Fruit fly (Drosophila melanogaster) whole organism, embryonic: ENCODE measurements around the gene Sema5c.

Experiments used
- Atf-2 ChIP-seq: fragments of 200-800 bp; sonication (Bioruptor generic); optimal IDR thresholded peaks from 2 replicates; lab custom pipeline; 2016; ENCODE audit warnings: missing biosample characterization, missing genetic modification characterization
- BEAF-32 ChIP-seq: fragments of 200-800 bp; sonication (Bioruptor generic); optimal IDR thresholded peaks from 3 replicates; lab custom pipeline; 2017; ENCODE audit warnings: missing biosample characterization, missing genetic modification characterization, mild to moderate bottlenecking, moderate library complexity, missing genetic modification reagents
- Bgb ChIP-seq: fragments of 200-800 bp; sonication (Bioruptor generic); IDR thresholded peaks from 2 replicates; pipeline ENCODE4 v1.3.6; 2022; ENCODE audit warnings: missing biosample characterization, missing genetic modification characterization; ENCODE audit not compliant: partially characterized antibody
- C15 ChIP-seq: fragments of 200-800 bp; sonication (Bioruptor generic); IDR thresholded peaks from 3 replicates; pipeline ENCODE4 v1.3.6; 2022; ENCODE audit warnings: missing biosample characterization, missing genetic modification characterization
- CG10209 ChIP-seq: fragments of 200-800 bp; sonication (Bioruptor generic); optimal IDR thresholded peaks from 3 replicates; lab custom pipeline; 2017; ENCODE audit warnings: missing biosample characterization, mild to moderate bottlenecking, missing genetic modification characterization, missing genetic modification reagents
- CG10267 ChIP-seq: fragments of 200-800 bp; sonication (Bioruptor generic); optimal IDR thresholded peaks from 2 replicates; lab custom pipeline; 2018; ENCODE audit warnings: missing biosample characterization, mild to moderate bottlenecking, missing genetic modification characterization, moderate library complexity
- CG10979 ChIP-seq: fragments of 200-800 bp; sonication (Bioruptor generic); optimal IDR thresholded peaks from 2 replicates; lab custom pipeline; 2018; ENCODE audit warnings: missing biosample characterization, mild to moderate bottlenecking, missing genetic modification characterization, moderate library complexity
- CG11093 ChIP-seq: fragments of 200-800 bp; sonication (Bioruptor generic); IDR thresholded peaks from 3 replicates; pipeline ENCODE4 v1.3.6; 2022; ENCODE audit warnings: missing biosample characterization, missing genetic modification characterization
- CG12236 ChIP-seq: fragments of 200-800 bp; sonication (Bioruptor generic); optimal IDR thresholded peaks from 2 replicates; lab custom pipeline; 2016; ENCODE audit warnings: missing biosample characterization, missing genetic modification characterization
- CG12659 ChIP-seq: fragments of 200-800 bp; sonication (Bioruptor generic); optimal IDR thresholded peaks from 3 replicates; lab custom pipeline; 2017; ENCODE audit warnings: mild to moderate bottlenecking, missing biosample characterization, missing genetic modification reagents, missing genetic modification characterization
- CG15073 ChIP-seq: fragments of 200-800 bp; sonication (Bioruptor generic); optimal IDR thresholded peaks from 2 replicates; lab custom pipeline; 2016; ENCODE audit warnings: missing biosample characterization, missing genetic modification characterization
- CG31365 ChIP-seq: fragments of 200-800 bp; sonication (Bioruptor generic); optimal IDR thresholded peaks from 2 replicates; lab custom pipeline; 2018; ENCODE audit warnings: missing biosample characterization, mild to moderate bottlenecking, missing genetic modification characterization
- CG33213 ChIP-seq: fragments of 200-800 bp; sonication (Bioruptor generic); optimal IDR thresholded peaks from 3 replicates; lab custom pipeline; 2016; ENCODE audit warnings: missing biosample characterization, missing genetic modification characterization
- CG4328 ChIP-seq: fragments of 200-800 bp; sonication (Bioruptor generic); optimal IDR thresholded peaks from 3 replicates; lab custom pipeline; 2017; ENCODE audit warnings: missing biosample characterization, missing genetic modification reagents, missing genetic modification characterization
- CG4424 ChIP-seq: fragments of 200-800 bp; sonication (Bioruptor generic); optimal IDR thresholded peaks from 3 replicates; lab custom pipeline; 2016; ENCODE audit warnings: missing biosample characterization, missing genetic modification characterization
- CG4820 ChIP-seq: fragments of 200-800 bp; sonication (Bioruptor generic); optimal IDR thresholded peaks from 3 replicates; lab custom pipeline; 2016; ENCODE audit warnings: missing biosample characterization, missing genetic modification characterization
- CG5180 ChIP-seq: fragments of 200-800 bp; sonication (Bioruptor generic); optimal IDR thresholded peaks from 3 replicates; lab custom pipeline; 2017; ENCODE audit warnings: missing biosample characterization, missing genetic modification characterization, mild to moderate bottlenecking, moderate library complexity, missing genetic modification reagents
- CG5245 ChIP-seq: fragments of 200-800 bp; sonication (Bioruptor generic); optimal IDR thresholded peaks from 3 replicates; lab custom pipeline; 2016; ENCODE audit warnings: missing biosample characterization, missing genetic modification characterization
- CG8290 ChIP-seq, 3 experiments: fragments of 200-800 bp; sonication (Bioruptor generic); optimal IDR thresholded peaks; 2 replicates each; lab custom pipeline; 2016 to 2019; ENCODE audit warnings: missing biosample characterization in 3 of 3, missing genetic modification characterization in 3 of 3, mild to moderate bottlenecking in 2 of 3, moderate library complexity in 1 of 3
- CG8924 ChIP-seq: fragments of 200-800 bp; optimal IDR thresholded peaks from 3 replicates; lab custom pipeline; 2019; ENCODE audit warnings: missing biosample characterization, mild to moderate bottlenecking, missing genetic modification characterization, moderate library complexity
- D19B ChIP-seq: fragments of 200-800 bp; sonication (Bioruptor generic); optimal IDR thresholded peaks from 2 replicates; lab custom pipeline; 2017; ENCODE audit warnings: missing biosample characterization, mild to moderate bottlenecking, missing genetic modification characterization
- Deaf1 ChIP-seq: fragments of 200-800 bp; optimal IDR thresholded peaks from 3 replicates; lab custom pipeline; 2019; ENCODE audit warnings: missing biosample characterization, mild to moderate bottlenecking, missing genetic modification characterization, moderate library complexity
- Dref ChIP-seq: fragments of 200-800 bp; sonication (Bioruptor generic); IDR thresholded peaks from 2 replicates; pipeline ENCODE4 v1.3.6; 2022; ENCODE audit warnings: missing biosample characterization, missing genetic modification characterization
- Gsc ChIP-seq: fragments of 200-800 bp; sonication (Bioruptor generic); IDR thresholded peaks from 2 replicates; pipeline ENCODE4 v1.3.6; 2022; ENCODE audit warnings: missing biosample characterization, missing genetic modification characterization
- Gug ChIP-seq: fragments of 200-800 bp; sonication (Bioruptor generic); IDR thresholded peaks from 4 replicates; pipeline ENCODE4 v1.3.6; 2022; ENCODE audit warnings: missing biosample characterization, missing genetic modification characterization
- HHEX ChIP-seq: fragments of 200-800 bp; sonication (Bioruptor generic); optimal IDR thresholded peaks from 3 replicates; lab custom pipeline; 2017; ENCODE audit warnings: missing biosample characterization, mild to moderate bottlenecking, missing genetic modification characterization, missing genetic modification reagents
- Hr3 ChIP-seq: fragments of 200-800 bp; sonication (Bioruptor generic); optimal IDR thresholded peaks from 3 replicates; lab custom pipeline; 2016; ENCODE audit warnings: missing biosample characterization, missing genetic modification characterization
- Nf-YB ChIP-seq: fragments of 200-800 bp; sonication (Bioruptor generic); optimal IDR thresholded peaks from 3 replicates; lab custom pipeline; 2019; ENCODE audit warnings: missing biosample characterization, mild to moderate bottlenecking, missing genetic modification characterization, moderate library complexity
- Sox102F ChIP-seq: fragments of 200-800 bp; sonication (Bioruptor generic); optimal IDR thresholded peaks from 2 replicates; lab custom pipeline; 2018; ENCODE audit warnings: missing biosample characterization, mild to moderate bottlenecking, missing genetic modification characterization, moderate library complexity
- abd-A ChIP-seq: fragments of 200-800 bp; sonication (Bioruptor generic); optimal IDR thresholded peaks from 3 replicates; lab custom pipeline; 2019; ENCODE audit warnings: missing biosample characterization, mild to moderate bottlenecking, missing genetic modification characterization, moderate library complexity
- al ChIP-seq: fragments of 200-800 bp; sonication (Bioruptor generic); IDR thresholded peaks from 2 replicates; pipeline ENCODE4 v1.3.6; 2022; ENCODE audit warnings: missing biosample characterization, missing genetic modification characterization
- cg ChIP-seq: fragments of 200-800 bp; sonication (Bioruptor generic); optimal IDR thresholded peaks from 3 replicates; lab custom pipeline; 2019; ENCODE audit warnings: missing biosample characterization, mild to moderate bottlenecking, missing genetic modification characterization, moderate library complexity
- dpn ChIP-seq, 2 experiments: fragments of 200-800 bp; sonication (Bioruptor generic); optimal IDR thresholded peaks; 3 replicates each; lab custom pipeline; 2016; ENCODE audit warnings: missing biosample characterization in 2 of 2, missing genetic modification characterization in 2 of 2
- ems ChIP-seq: fragments of 200-800 bp; sonication (Bioruptor generic); optimal IDR thresholded peaks from 3 replicates; lab custom pipeline; 2016; ENCODE audit warnings: missing biosample characterization, missing genetic modification characterization
- en ChIP-seq: fragments of 200-800 bp; sonication (Bioruptor generic); optimal IDR thresholded peaks from 2 replicates; lab custom pipeline; 2016; ENCODE audit warnings: missing biosample characterization, missing genetic modification characterization
- fd64A ChIP-seq: fragments of 200-800 bp; sonication (Bioruptor generic); optimal IDR thresholded peaks from 3 replicates; lab custom pipeline; 2018; ENCODE audit warnings: missing biosample characterization, mild to moderate bottlenecking, missing genetic modification characterization
- gsb-n ChIP-seq: fragments of 200-800 bp; sonication (Bioruptor generic); optimal IDR thresholded peaks from 3 replicates; lab custom pipeline; 2018; ENCODE audit warnings: missing biosample characterization, mild to moderate bottlenecking, missing genetic modification characterization
- lola ChIP-seq, 3 experiments: fragments of >200 bp in 2 of 3; fragments of 200-800 bp in 1 of 3; sonication (Bioruptor generic) in 1 of 3; optimal IDR thresholded peaks; 2 replicates each; lab custom pipeline; 2017 to 2019; ENCODE audit warnings: missing biosample characterization in 3 of 3, missing genetic modification characterization in 3 of 3, mild to moderate bottlenecking in 1 of 3, moderate library complexity in 1 of 3
- nerfin-2 ChIP-seq: fragments of 200-800 bp; sonication (Bioruptor generic); IDR thresholded peaks from 2 replicates; pipeline ENCODE4 v1.3.6; 2022; ENCODE audit warnings: missing biosample characterization, missing genetic modification characterization; ENCODE audit not compliant: partially characterized antibody
- rib ChIP-seq: fragments of 200-800 bp; sonication (Bioruptor generic); IDR thresholded peaks from 2 replicates; pipeline ENCODE4 v1.3.6; 2022; ENCODE audit warnings: missing biosample characterization, missing genetic modification characterization
- ro ChIP-seq: fragments of 200-800 bp; sonication (Bioruptor generic); IDR thresholded peaks from 2 replicates; pipeline ENCODE4 v1.3.6; 2022; ENCODE audit warnings: missing biosample characterization, missing genetic modification characterization
- slp2 ChIP-seq: fragments of 200-800 bp; sonication (Bioruptor generic); optimal IDR thresholded peaks from 2 replicates; lab custom pipeline; 2016; ENCODE audit warnings: missing biosample characterization, missing genetic modification characterization
- sna ChIP-seq: fragments of 200-800 bp; sonication (Bioruptor generic); IDR thresholded peaks from 2 replicates; pipeline ENCODE4 v1.3.6; 2022; ENCODE audit warnings: missing biosample characterization, missing genetic modification characterization; ENCODE audit not compliant: partially characterized antibody
- sug ChIP-seq: fragments of 200-800 bp; optimal IDR thresholded peaks from 2 replicates; lab custom pipeline; 2019; ENCODE audit warnings: missing biosample characterization, mild to moderate bottlenecking, missing genetic modification characterization, moderate library complexity
- tgo ChIP-seq: fragments of 200-800 bp; sonication (Bioruptor generic); IDR thresholded peaks from 3 replicates; pipeline ENCODE4 v1.3.6; 2022; ENCODE audit warnings: missing biosample characterization, missing genetic modification characterization
- toy ChIP-seq: fragments of 200-800 bp; sonication (Bioruptor generic); IDR thresholded peaks from 2 replicates; pipeline ENCODE4 v1.3.6; 2022; ENCODE audit warnings: missing biosample characterization, missing genetic modification characterization
- ttk ChIP-seq: fragments of 200-800 bp; sonication (Bioruptor generic); IDR thresholded peaks from 2 replicates; pipeline ENCODE4 v2.1.2; 2022; ENCODE audit warnings: missing biosample characterization, missing genetic modification characterization
- tx ChIP-seq: fragments of 200-800 bp; sonication (Bioruptor generic); optimal IDR thresholded peaks from 2 replicates; lab custom pipeline; 2016; ENCODE audit warnings: missing biosample characterization, missing genetic modification characterization
- zen2 ChIP-seq: fragments of 200-800 bp; sonication (Bioruptor generic); IDR thresholded peaks from 3 replicates; pipeline ENCODE4 v1.3.6; 2022; ENCODE audit warnings: missing biosample characterization, missing genetic modification characterization; ENCODE audit not compliant: partially characterized antibody
- zfh1 ChIP-seq: fragments of 200-800 bp; sonication (Bioruptor generic); IDR thresholded peaks from 3 replicates; pipeline ENCODE4 v1.3.6; 2022; ENCODE audit warnings: missing biosample characterization, missing genetic modification characterization

Gene Sema5c

DNA sequence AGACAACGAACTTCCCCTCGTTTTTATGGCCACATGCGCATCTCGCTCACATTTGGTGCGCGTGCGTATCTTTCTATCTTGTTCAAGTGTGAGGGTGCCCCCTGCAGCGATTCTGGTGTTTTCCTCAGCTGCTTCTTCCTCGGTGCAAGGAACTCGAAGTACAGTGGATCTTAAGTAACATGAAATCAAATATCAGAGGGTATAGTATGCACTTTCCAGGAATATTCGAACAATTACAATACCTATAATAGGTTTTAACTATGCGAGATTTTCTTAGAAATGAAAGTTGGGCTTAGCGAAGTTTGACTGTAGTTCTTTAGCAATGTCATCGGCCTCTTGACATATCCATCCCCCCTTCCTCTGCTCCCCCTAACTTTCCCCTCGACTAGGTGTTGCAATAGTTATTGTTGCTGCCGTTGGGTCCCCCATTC, 18.8 kb downstream of the Sema5c start (continued):
- peak; percentile 90 for TF ChIP-seq zfh1
- TF ChIP-seq Gug (GFP tag; lab: Robert Waterston, UW): no peak
- TF ChIP-seq al: no peak
- TF ChIP-seq fd64A (GFP tag; lab: Kevin White, UChicago): peak; percentile 2
- no peak for TF ChIP-seq rib (GFP tag; lab: Robert Waterston, UW)
- peak; percentile 21 for TF ChIP-seq CG12236 (GFP tag; lab: Kevin White, UChicago)
- peak; percentile 24 for TF ChIP-seq Nf-YB (GFP tag; lab: Kevin White, UChicago)
- TF ChIP-seq CG4424 (GFP tag; lab: Kevin White, UChicago): peak; percentile 60
- TF ChIP-seq abd-A (tag; lab: Kevin White, UChicago): no peak
- no peak; the same call in 1 of the 2 replicates for TF ChIP-seq ro (GFP tag; lab: Robert Waterston, UW)
- no peak for TF ChIP-seq CG8924
- TF ChIP-seq ems (GFP tag; lab: Kevin White, UChicago): peak; percentile 25
- peak in 1 of 3 experiments; percentile 66 for TF ChIP-seq lola (GFP tag; optimal IDR thresholded peaks at IDR 0.05; lab: Kevin White, UChicago)
- peak; percentile 46 for TF ChIP-seq CG8290 (GFP tag; optimal IDR thresholded peaks at IDR 0.05; lab: Kevin White, UChicago)
- no peak for TF ChIP-seq CG8290 (tag; optimal IDR thresholded peaks at IDR 0.05; lab: Kevin White, UChicago)
- TF ChIP-seq Gsc: peak; percentile 54; the same call in 1 of the 2 replicates
- no peak for TF ChIP-seq CG15073 (GFP tag; lab: Kevin White, UChicago)
- peak; percentile 59 for TF ChIP-seq sug (tag; lab: Kevin White, UChicago)
- TF ChIP-seq CG5180 (GFP tag; lab: Kevin White, UChicago): no peak
- peak; percentile 49; the same call in 1 of the 3 replicates for TF ChIP-seq tgo (GFP tag; lab: Robert Waterston, UW)
- no peak for TF ChIP-seq cg (GFP tag; lab: Kevin White, UChicago)
- TF ChIP-seq CG4820 (GFP tag; lab: Kevin White, UChicago): peak; percentile 57
- no peak for TF ChIP-seq CG12659
- no peak for TF ChIP-seq zen2 (GFP tag; lab: Robert Waterston, UW)
- TF ChIP-seq CG10209 (GFP tag; lab: Kevin White, UChicago): no peak
- no peak for TF ChIP-seq ttk
- peak; percentile 52 for TF ChIP-seq CG10267
- no peak for TF ChIP-seq C15 (GFP tag; lab: Robert Waterston, UW)
- no peak for TF ChIP-seq slp2 (GFP tag; lab: Kevin White, UChicago)
- no peak for TF ChIP-seq BEAF-32
- TF ChIP-seq CG33213 (GFP tag; lab: Kevin White, UChicago): peak; percentile 24
- peak; percentile 9 for TF ChIP-seq CG4328 (GFP tag; lab: Kevin White, UChicago)
- TF ChIP-seq nerfin-2 (GFP tag; lab: Robert Waterston, UW): no peak
- no peak for TF ChIP-seq Hr3 (GFP tag; lab: Kevin White, UChicago)
- TF ChIP-seq en: no peak
- TF ChIP-seq CG10979 (tag; lab: Kevin White, UChicago): peak; percentile 74
- peak; percentile 26 for TF ChIP-seq CG5245 (GFP tag; lab: Kevin White, UChicago)
- TF ChIP-seq CG11093: 0 out of 3 replicates have a peak, but pooled peaks have one; percentile 34
- TF ChIP-seq CG31365 (tag; lab: Kevin White, UChicago): no peak
- TF ChIP-seq sna (GFP tag; lab: Robert Waterston, UW): no peak
- no peak for TF ChIP-seq tx (GFP tag; lab: Kevin White, UChicago)
- no peak for TF ChIP-seq Deaf1 (tag; lab: Kevin White, UChicago)
- TF ChIP-seq D19B (GFP tag; lab: Kevin White, UChicago): no peak
- peak; percentile 26 for TF ChIP-seq Sox102F
- TF ChIP-seq Atf-2: peak; percentile 43
- no peak for TF ChIP-seq toy
- no peak for TF ChIP-seq Dref (GFP tag; lab: Robert Waterston, UW)
- TF ChIP-seq dpn (GFP tag; optimal IDR thresholded peaks at IDR 0.05; lab: Kevin White, UChicago): peak in 1 of 2 experiments; percentile 61
- TF ChIP-seq Bgb (GFP tag; lab: Robert Waterston, UW): no peak
- no peak for TF ChIP-seq HHEX
- TF ChIP-seq gsb-n (tag; lab: Kevin White, UChicago): peak; percentile 64
